Worm (Caenorhabditis elegans) whole organism, mixed stage, embryonic: ENCODE results near the gene Y43F8C.23.

Experiments
- M03D4.4 ChIP-seq: sonication (generic microtip); optimal IDR thresholded peaks from 2 replicates; lab custom pipeline; 2017; ENCODE audit warnings: mild to moderate bottlenecking, missing genetic modification characterization, missing compliant biosample characterization
- ceh-39 ChIP-seq: fragments of 150-350 bp; optimal IDR thresholded peaks from 2 replicates; lab custom pipeline; 2014; ENCODE audit warnings: missing biosample characterization, missing genetic modification characterization
- elt-3 ChIP-seq: fragments of 150-350 bp; optimal IDR thresholded peaks from 2 replicates; lab custom pipeline; 2014; ENCODE audit warnings: missing biosample characterization, missing genetic modification characterization
- mep-1 ChIP-seq: fragments of 150-350 bp; optimal IDR thresholded peaks from 2 replicates; lab custom pipeline; 2017; ENCODE audit warnings: missing biosample characterization, missing genetic modification reagents, missing genetic modification characterization, inconsistent platforms
- snpc-4 ChIP-seq: fragments of 150-350 bp; optimal IDR thresholded peaks from 2 replicates; lab custom pipeline; 2014; ENCODE audit warnings: missing biosample characterization, missing genetic modification characterization
- unc-39 ChIP-seq: fragments of 150-350 bp; optimal IDR thresholded peaks from 2 replicates; lab custom pipeline; 2014; ENCODE audit warnings: missing biosample characterization, missing genetic modification characterization

- TF ChIP-seq elt-3 (no peak), unc-39 (tag; lab: Kevin White, UChicago) (no peak), M03D4.4 (tag; lab: Kevin White, UChicago) (no peak), mep-1 (no peak), ceh-39 (no peak), snpc-4 (no peak)
Observed at ce11 chrV:19760751-19761150, 49.2 kb upstream of the Y43F8C.23 start, which contains the start of gene M162.5.
